Fruit fly (Drosophila melanogaster) whole organism, embryonic: ENCODE data around the gene CG34148.

Experiments
- Bdp1 ChIP-seq: fragments of 200-800 bp; sonication (Bioruptor generic); optimal IDR thresholded peaks from 3 replicates; lab custom pipeline; 2016; ENCODE audit warnings: missing biosample characterization, missing genetic modification characterization
- Bgb ChIP-seq: fragments of 200-800 bp; sonication (Bioruptor generic); IDR thresholded peaks from 2 replicates; pipeline ENCODE4 v1.3.6; 2022; ENCODE audit warnings: missing biosample characterization, missing genetic modification characterization; ENCODE audit not compliant: partially characterized antibody
- Blimp-1 ChIP-seq: fragments of 200-800 bp; sonication (Bioruptor generic); optimal IDR thresholded peaks from 3 replicates; lab custom pipeline; 2018; ENCODE audit warnings: missing biosample characterization, missing genetic modification characterization, mild to moderate bottlenecking, moderate library complexity, missing genetic modification reagents
- C15 ChIP-seq: fragments of 200-800 bp; sonication (Bioruptor generic); IDR thresholded peaks from 3 replicates; pipeline ENCODE4 v1.3.6; 2022; ENCODE audit warnings: missing biosample characterization, missing genetic modification characterization
- CG1024 ChIP-seq: fragments of 200-800 bp; sonication (Bioruptor generic); IDR thresholded peaks from 2 replicates; pipeline ENCODE4 v1.3.6; 2022; ENCODE audit warnings: missing biosample characterization, missing genetic modification characterization
- CG11398 ChIP-seq: fragments of 200-800 bp; sonication (Bioruptor generic); optimal IDR thresholded peaks from 2 replicates; lab custom pipeline; 2016; ENCODE audit warnings: missing biosample characterization, missing genetic modification characterization
- CG12659 ChIP-seq: fragments of 200-800 bp; sonication (Bioruptor generic); optimal IDR thresholded peaks from 3 replicates; lab custom pipeline; 2017; ENCODE audit warnings: mild to moderate bottlenecking, missing biosample characterization, missing genetic modification reagents, missing genetic modification characterization
- CG12942 ChIP-seq: fragments of 200-800 bp; sonication (Bioruptor generic); optimal IDR thresholded peaks from 3 replicates; lab custom pipeline; 2016; ENCODE audit warnings: missing biosample characterization, missing genetic modification characterization
- CG13894 ChIP-seq: fragments of 200-800 bp; sonication (Bioruptor generic); optimal IDR thresholded peaks from 3 replicates; lab custom pipeline; 2018; ENCODE audit warnings: missing biosample characterization, mild to moderate bottlenecking, missing genetic modification characterization, moderate library complexity
- CG1602 ChIP-seq: fragments of 200-800 bp; sonication (Bioruptor generic); optimal IDR thresholded peaks from 3 replicates; lab custom pipeline; 2016; ENCODE audit warnings: missing biosample characterization, missing genetic modification characterization
- CG18011 ChIP-seq: fragments of 200-800 bp; sonication (Bioruptor generic); optimal IDR thresholded peaks from 2 replicates; lab custom pipeline; 2017; ENCODE audit warnings: missing biosample characterization, missing genetic modification characterization, mild to moderate bottlenecking, moderate library complexity, missing genotype
- CG18619 ChIP-seq: fragments of 200-800 bp; sonication (Bioruptor generic); optimal IDR thresholded peaks from 3 replicates; lab custom pipeline; 2017; ENCODE audit warnings: missing biosample characterization, mild to moderate bottlenecking, missing genetic modification characterization
- CG2678 ChIP-seq: fragments of 200-800 bp; sonication (Bioruptor generic); optimal IDR thresholded peaks from 3 replicates; lab custom pipeline; 2019; ENCODE audit warnings: missing biosample characterization, mild to moderate bottlenecking, missing genetic modification characterization, moderate library complexity
- CG31388 ChIP-seq: fragments of 200-800 bp; sonication (Bioruptor generic); optimal IDR thresholded peaks from 2 replicates; lab custom pipeline; 2016; ENCODE audit warnings: missing biosample characterization, missing genetic modification characterization
- CG34376 ChIP-seq: fragments of 200-800 bp; sonication (Bioruptor generic); optimal IDR thresholded peaks from 2 replicates; lab custom pipeline; 2018; ENCODE audit warnings: missing biosample characterization, mild to moderate bottlenecking, missing genetic modification characterization
- CG4328 ChIP-seq: fragments of 200-800 bp; sonication (Bioruptor generic); optimal IDR thresholded peaks from 3 replicates; lab custom pipeline; 2017; ENCODE audit warnings: missing biosample characterization, missing genetic modification reagents, missing genetic modification characterization
- CG4730 ChIP-seq: fragments of 200-800 bp; sonication (Bioruptor generic); IDR thresholded peaks from 2 replicates; pipeline ENCODE4 v1.3.6; 2022; ENCODE audit warnings: missing biosample characterization, missing genetic modification characterization
- CG8359 ChIP-seq: fragments of 200-800 bp; sonication (Bioruptor generic); optimal IDR thresholded peaks from 2 replicates; lab custom pipeline; 2017; ENCODE audit warnings: missing biosample characterization, mild to moderate bottlenecking, missing genetic modification characterization, borderline replicate concordance
- Dek ChIP-seq: fragments of 200-800 bp; sonication (Bioruptor generic); optimal IDR thresholded peaks from 3 replicates; lab custom pipeline; 2019; ENCODE audit warnings: missing biosample characterization, mild to moderate bottlenecking, missing genetic modification characterization, moderate library complexity
- Doc2 ChIP-seq: fragments of 200-800 bp; sonication (Bioruptor generic); IDR thresholded peaks from 2 replicates; pipeline ENCODE4 v1.3.6; 2022; ENCODE audit warnings: missing biosample characterization, missing genetic modification characterization
- HLH3B ChIP-seq: fragments of 200-800 bp; sonication (Bioruptor generic); IDR thresholded peaks from 2 replicates; pipeline ENCODE4 v1.3.6; 2022; ENCODE audit warnings: missing biosample characterization, missing genetic modification characterization
- Hsf ChIP-seq: fragments of 200-800 bp; sonication (Bioruptor generic); optimal IDR thresholded peaks from 3 replicates; lab custom pipeline; 2016; ENCODE audit warnings: missing biosample characterization, missing genetic modification characterization
- Lpt ChIP-seq: fragments of >200 bp; optimal IDR thresholded peaks from 2 replicates; lab custom pipeline; 2018; ENCODE audit warnings: missing biosample characterization, missing genetic modification characterization
- Meics ChIP-seq: fragments of 200-800 bp; sonication (Bioruptor generic); optimal IDR thresholded peaks from 2 replicates; lab custom pipeline; 2017; ENCODE audit warnings: missing biosample characterization, mild to moderate bottlenecking, missing genetic modification characterization
- Myb ChIP-seq: fragments of 200-800 bp; sonication (Bioruptor generic); optimal IDR thresholded peaks from 2 replicates; lab custom pipeline; 2016; ENCODE audit warnings: missing biosample characterization, missing genetic modification characterization
- PHDP ChIP-seq: fragments of 200-800 bp; sonication (Bioruptor generic); optimal IDR thresholded peaks from 3 replicates; lab custom pipeline; 2018; ENCODE audit warnings: missing biosample characterization, mild to moderate bottlenecking, missing genetic modification characterization, moderate library complexity
- bsh ChIP-seq, 2 experiments: fragments of 200-800 bp; sonication (Bioruptor generic); optimal IDR thresholded peaks; 2 replicates each; lab custom pipeline; 2017 to 2018; ENCODE audit warnings: mild to moderate bottlenecking in 2 of 2, missing biosample characterization in 2 of 2, missing genetic modification characterization in 2 of 2, moderate library complexity in 1 of 2
- corto ChIP-seq: fragments of 200-800 bp; sonication (Bioruptor generic); optimal IDR thresholded peaks from 2 replicates; lab custom pipeline; 2016; ENCODE audit warnings: missing biosample characterization, mild to moderate bottlenecking, missing genetic modification characterization, moderate library complexity
- dimm ChIP-seq: fragments of 200-800 bp; sonication (Bioruptor generic); IDR thresholded peaks from 2 replicates; pipeline ENCODE4 v1.3.6; 2022; ENCODE audit warnings: missing biosample characterization, missing genetic modification characterization
- eve ChIP-seq, 2 experiments: fragments of >200 bp; optimal IDR thresholded peaks; 2 replicates each; lab custom pipeline; 2017; ENCODE audit warnings: missing biosample characterization in 2 of 2, missing genetic modification characterization in 2 of 2
- ewg ChIP-seq: fragments of 200-800 bp; sonication (Bioruptor generic); optimal IDR thresholded peaks from 3 replicates; lab custom pipeline; 2017; ENCODE audit warnings: mild to moderate bottlenecking, missing biosample characterization, missing genetic modification reagents, missing genetic modification characterization
- exex ChIP-seq: fragments of 200-800 bp; sonication (Bioruptor generic); optimal IDR thresholded peaks from 4 replicates; lab custom pipeline; 2018; ENCODE audit warnings: missing biosample characterization, mild to moderate bottlenecking, missing genetic modification characterization, moderate library complexity
- ftz-f1 ChIP-seq: fragments of 200-800 bp; sonication (Bioruptor generic); optimal IDR thresholded peaks from 2 replicates; lab custom pipeline; 2016; ENCODE audit warnings: missing biosample characterization, missing genetic modification characterization
- grn ChIP-seq: fragments of 200-800 bp; sonication (Bioruptor generic); optimal IDR thresholded peaks from 3 replicates; lab custom pipeline; 2017; ENCODE audit warnings: missing biosample characterization, missing genetic modification characterization
- jing ChIP-seq: fragments of 200-800 bp; sonication (Bioruptor generic); optimal IDR thresholded peaks from 2 replicates; lab custom pipeline; 2018; ENCODE audit warnings: missing biosample characterization, mild to moderate bottlenecking, missing genetic modification characterization
- kah ChIP-seq: fragments of 200-800 bp; sonication (Bioruptor generic); optimal IDR thresholded peaks from 2 replicates; lab custom pipeline; 2018; ENCODE audit warnings: missing biosample characterization, mild to moderate bottlenecking, missing genetic modification characterization
- kni ChIP-seq: fragments of 200-800 bp; sonication (Bioruptor generic); optimal IDR thresholded peaks from 3 replicates; lab custom pipeline; 2017; ENCODE audit warnings: mild to moderate bottlenecking, missing biosample characterization, missing genetic modification reagents, missing genetic modification characterization
- lab ChIP-seq: fragments of 200-800 bp; sonication (Bioruptor generic); optimal IDR thresholded peaks from 3 replicates; lab custom pipeline; 2017; ENCODE audit warnings: missing biosample characterization, missing genetic modification characterization, mild to moderate bottlenecking, moderate library complexity, missing genetic modification reagents
- maf-S ChIP-seq: fragments of 200-800 bp; sonication (Bioruptor generic); optimal IDR thresholded peaks from 2 replicates; lab custom pipeline; 2016; ENCODE audit warnings: missing biosample characterization, missing genetic modification characterization
- nerfin-2 ChIP-seq: fragments of 200-800 bp; sonication (Bioruptor generic); IDR thresholded peaks from 2 replicates; pipeline ENCODE4 v1.3.6; 2022; ENCODE audit warnings: missing biosample characterization, missing genetic modification characterization; ENCODE audit not compliant: partially characterized antibody
- oc ChIP-seq: fragments of 200-800 bp; sonication (Bioruptor generic); optimal IDR thresholded peaks from 2 replicates; lab custom pipeline; 2018; ENCODE audit warnings: missing biosample characterization, mild to moderate bottlenecking, missing genetic modification characterization, moderate library complexity
- peb ChIP-seq: fragments of 200-800 bp; sonication (Bioruptor generic); IDR thresholded peaks from 2 replicates; pipeline ENCODE4 v1.3.6; 2022; ENCODE audit warnings: missing biosample characterization, missing genetic modification characterization
- prd ChIP-seq, 3 experiments: fragments of >200 bp in 2 of 3; fragments of 200-800 bp in 1 of 3; sonication (Bioruptor generic) in 1 of 3; optimal IDR thresholded peaks in 2 of 3; IDR thresholded peaks in 1 of 3; 2 replicates in 2 of 3; 3 replicates in 1 of 3; pipeline versions ENCODE4 v1.3.6 to Lab custom; 2017 to 2022; ENCODE audit warnings: missing biosample characterization in 1 of 3, missing genetic modification characterization in 1 of 3
- repo ChIP-seq: fragments of 200-800 bp; sonication (Bioruptor generic); optimal IDR thresholded peaks from 2 replicates; lab custom pipeline; 2016; ENCODE audit warnings: missing biosample characterization, missing genetic modification characterization
- sim ChIP-seq: fragments of 200-800 bp; sonication (Bioruptor generic); IDR thresholded peaks from 2 replicates; pipeline ENCODE4 v1.3.6; 2022; ENCODE audit warnings: missing biosample characterization, missing genetic modification characterization
- slou ChIP-seq: fragments of 200-800 bp; sonication (Bioruptor generic); optimal IDR thresholded peaks from 3 replicates; lab custom pipeline; 2016; ENCODE audit warnings: missing biosample characterization, missing genetic modification characterization
- tll ChIP-seq, 2 experiments: fragments of 200-800 bp in 1 of 2; fragments of >200 bp in 1 of 2; sonication (Bioruptor generic) in 1 of 2; optimal IDR thresholded peaks; 2 replicates each; lab custom pipeline; 2017 to 2019; ENCODE audit warnings: missing biosample characterization in 2 of 2, missing genetic modification characterization in 2 of 2, mild to moderate bottlenecking in 1 of 2, moderate library complexity in 1 of 2
- wdn ChIP-seq: fragments of 200-800 bp; sonication (Bioruptor generic); IDR thresholded peaks from 2 replicates; pipeline ENCODE4 v1.3.6; 2022; ENCODE audit warnings: missing biosample characterization, missing genetic modification characterization

CG34148 gene

DNA sequence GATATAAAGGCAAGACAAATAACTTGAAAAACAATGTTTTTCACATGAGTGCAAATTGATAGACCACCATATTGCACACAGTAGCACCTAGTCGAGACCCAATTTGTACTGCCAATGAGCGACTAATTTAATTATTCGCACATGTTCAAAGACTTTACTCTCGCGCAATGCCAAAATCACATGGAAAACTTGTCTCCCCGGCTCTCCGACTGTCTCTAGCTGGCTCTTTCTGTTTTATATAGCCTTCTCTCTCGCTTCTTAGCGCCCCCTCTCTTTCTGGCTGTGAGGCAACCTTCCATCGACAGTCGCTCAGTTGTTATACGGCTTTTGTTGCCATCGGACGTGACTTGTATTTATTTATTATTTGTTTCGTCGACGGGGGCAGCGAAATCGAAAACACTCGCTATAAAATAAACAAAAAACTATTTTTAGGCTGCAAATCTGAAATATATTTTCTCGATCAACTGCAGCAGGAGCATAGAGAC, 3.5 kb downstream of the CG34148 start, which contains the start of gene CG6656 (continued):
- no peak for TF ChIP-seq exex (tag; lab: Kevin White, UChicago)
- TF ChIP-seq Bdp1: no peak
- peak; percentile 3 for TF ChIP-seq CG12659 (GFP tag; lab: Kevin White, UChicago)
- no peak for TF ChIP-seq CG12942 (GFP tag; lab: Kevin White, UChicago)
- TF ChIP-seq Lpt (GFP tag; lab: Kevin White, UChicago): no peak
- peak; percentile 10 for TF ChIP-seq CG34376 (GFP tag; lab: Kevin White, UChicago)
- peak; percentile 38; the same call in 1 of the 2 replicates for TF ChIP-seq Bgb (GFP tag; lab: Robert Waterston, UW)
- no peak for TF ChIP-seq prd (optimal IDR thresholded peaks at IDR 0.05; lab: Kevin White, UChicago)
- no peak; the same call in 2 of the 3 replicates for TF ChIP-seq prd (GFP tag; IDR thresholded peaks at IDR 0.05; lab: Robert Waterston, UW)
- no peak for TF ChIP-seq Doc2
- TF ChIP-seq Myb (GFP tag; lab: Kevin White, UChicago): no peak
- no peak for TF ChIP-seq CG1024 (GFP tag; lab: Robert Waterston, UW)
- no peak for TF ChIP-seq peb (GFP tag; lab: Robert Waterston, UW)
- TF ChIP-seq repo (GFP tag; lab: Kevin White, UChicago): peak; percentile 6
- no peak for TF ChIP-seq sim (GFP tag; lab: Robert Waterston, UW)
- no peak for TF ChIP-seq maf-S (GFP tag; lab: Kevin White, UChicago)
- peak; percentile 5 for TF ChIP-seq CG18619 (GFP tag; lab: Kevin White, UChicago)
- no peak for TF ChIP-seq Meics (GFP tag; lab: Kevin White, UChicago)
- peak; percentile 21 for TF ChIP-seq oc (tag; lab: Kevin White, UChicago)
- TF ChIP-seq jing: no peak
- no peak for TF ChIP-seq C15 (GFP tag; lab: Robert Waterston, UW)
- TF ChIP-seq ewg (GFP tag; lab: Kevin White, UChicago): no peak
- TF ChIP-seq Blimp-1 (GFP tag; lab: Kevin White, UChicago): no peak
- TF ChIP-seq CG18011 (GFP tag; lab: Kevin White, UChicago): no peak
- no peak for TF ChIP-seq dimm (GFP tag; lab: Robert Waterston, UW)
- TF ChIP-seq CG13894 (tag; lab: Kevin White, UChicago): no peak
- TF ChIP-seq bsh (GFP tag; optimal IDR thresholded peaks at IDR 0.05; lab: Kevin White, UChicago): peak in 1 of 2 experiments; percentile 1
- no peak for TF ChIP-seq tll (GFP tag; optimal IDR thresholded peaks at IDR 0.05; lab: Kevin White, UChicago)
- peak; percentile 34 for TF ChIP-seq ftz-f1 (GFP tag; lab: Kevin White, UChicago)
- no peak for TF ChIP-seq wdn (GFP tag; lab: Robert Waterston, UW)
- TF ChIP-seq CG1602: no peak
- TF ChIP-seq CG4730 (GFP tag; lab: Robert Waterston, UW): no peak
- TF ChIP-seq CG8359 (GFP tag; lab: Kevin White, UChicago): no peak
- no peak for TF ChIP-seq CG2678 (tag; lab: Kevin White, UChicago)
- no peak for TF ChIP-seq kni (GFP tag; lab: Kevin White, UChicago)
- TF ChIP-seq kah: no peak
- no peak for TF ChIP-seq grn
- no peak for TF ChIP-seq Hsf (GFP tag; lab: Kevin White, UChicago)
- no peak for TF ChIP-seq nerfin-2
- no peak for TF ChIP-seq CG11398
- TF ChIP-seq PHDP (tag; lab: Kevin White, UChicago): no peak
- TF ChIP-seq Dek: no peak
- TF ChIP-seq slou (GFP tag; lab: Kevin White, UChicago): no peak
- TF ChIP-seq CG31388 (GFP tag; lab: Kevin White, UChicago): no peak
- no peak for TF ChIP-seq HLH3B (GFP tag; lab: Robert Waterston, UW)
- TF ChIP-seq eve (GFP tag; optimal IDR thresholded peaks at IDR 0.05; lab: Kevin White, UChicago): no peak
- no peak for TF ChIP-seq CG4328 (GFP tag; lab: Kevin White, UChicago)
- no peak for TF ChIP-seq lab (GFP tag; lab: Kevin White, UChicago)
- no peak for TF ChIP-seq corto (GFP tag; lab: Kevin White, UChicago)
